Worm (Caenorhabditis elegans): ENCODE data around the gene cyp-34A7.

DNA sequence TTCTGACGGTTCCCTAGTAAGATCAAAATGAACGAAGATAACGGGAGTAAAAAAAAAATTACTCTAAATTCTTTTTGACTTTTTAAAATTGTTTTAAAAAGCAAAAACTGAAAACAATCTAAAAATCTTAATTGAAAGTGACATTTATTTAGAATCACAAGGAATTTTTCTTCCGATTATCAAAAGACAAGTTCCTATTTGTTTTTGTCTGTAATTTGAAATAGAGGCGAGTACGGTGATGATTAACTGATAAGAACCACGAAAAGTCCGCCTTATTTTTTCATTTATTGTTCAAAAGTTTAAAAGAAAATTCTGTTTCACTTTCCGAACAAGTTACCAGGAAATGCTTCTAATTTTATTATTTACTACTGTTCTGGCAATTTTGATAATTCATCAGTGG is 13.9 kb downstream of the cyp-34A7 start, which contains the start of gene dach-1:
- no peak for TF ChIP-seq ztf-7 (tag; optimal IDR thresholded peaks at IDR 0.05)
- TF ChIP-seq daf-19 (GFP tag; conservative IDR thresholded peaks at IDR 0.05): no peak
- TF ChIP-seq skn-1 (tag; optimal IDR thresholded peaks at IDR 0.05): no peak
- TF ChIP-seq nhr-41 (GFP tag; IDR thresholded peaks at IDR 0.05): no peak
- TF ChIP-seq spr-3 (GFP tag; optimal IDR thresholded peaks at IDR 0.05): no peak
- no peak for TF ChIP-seq fkh-10 (GFP tag; optimal IDR thresholded peaks at IDR 0.05)
- TF ChIP-seq lin-39 (tag; optimal IDR thresholded peaks at IDR 0.05): no peak
- TF ChIP-seq pqm-1 (tag; optimal IDR thresholded peaks at IDR 0.05): no peak
- TF ChIP-seq lsy-2 (tag; optimal IDR thresholded peaks at IDR 0.05): no peak
- TF ChIP-seq R02D3.7 (tag; optimal IDR thresholded peaks at IDR 0.05): no peak
- no peak for TF ChIP-seq cey-2 (tag; optimal IDR thresholded peaks at IDR 0.05; ENCODE audit: borderline replicate concordance, insufficient read depth)
- TF ChIP-seq egl-27 (tag; optimal IDR thresholded peaks at IDR 0.05): no peak

Measured in whole organism, L4 larva.